Fruit fly (Drosophila melanogaster) whole organism, embryonic: Measurements from ENCODE around the gene kirre.

ENCODE experiments used
- ATbp ChIP-seq: fragments of 200-800 bp; sonication (Bioruptor generic); optimal IDR thresholded peaks from 2 replicates; lab custom pipeline; 2017; ENCODE audit warnings: missing biosample characterization, mild to moderate bottlenecking, missing genetic modification characterization, missing genetic modification reagents
- Asciz ChIP-seq: fragments of 200-800 bp; sonication (Bioruptor generic); optimal IDR thresholded peaks from 2 replicates; lab custom pipeline; 2017; ENCODE audit warnings: missing biosample characterization, mild to moderate bottlenecking, missing genetic modification characterization, missing genetic modification reagents
- Atf-2 ChIP-seq: fragments of 200-800 bp; sonication (Bioruptor generic); optimal IDR thresholded peaks from 2 replicates; lab custom pipeline; 2016; ENCODE audit warnings: missing biosample characterization, missing genetic modification characterization
- CG10321 ChIP-seq: fragments of 200-800 bp; sonication (Bioruptor generic); IDR thresholded peaks from 2 replicates; pipeline ENCODE4 v1.3.6; 2022; ENCODE audit warnings: missing biosample characterization, missing genetic modification characterization
- CG11085 ChIP-seq: fragments of 200-800 bp; sonication (Bioruptor generic); IDR thresholded peaks from 2 replicates; pipeline ENCODE4 v1.3.6; 2022; ENCODE audit warnings: missing biosample characterization, missing genetic modification characterization
- CG11560 ChIP-seq: fragments of 200-800 bp; sonication (Bioruptor generic); IDR thresholded peaks from 3 replicates; pipeline ENCODE4 v1.3.6; 2022; ENCODE audit warnings: missing biosample characterization, missing genetic modification characterization
- CG12219 ChIP-seq: fragments of 200-800 bp; sonication (Bioruptor generic); optimal IDR thresholded peaks from 3 replicates; lab custom pipeline; 2018; ENCODE audit warnings: missing biosample characterization, mild to moderate bottlenecking, missing genetic modification characterization
- CG12769 ChIP-seq: fragments of 200-800 bp; sonication (Bioruptor generic); optimal IDR thresholded peaks from 2 replicates; lab custom pipeline; 2019; ENCODE audit warnings: missing biosample characterization, mild to moderate bottlenecking, missing genetic modification characterization, moderate library complexity
- CG14050 ChIP-seq: fragments of 200-800 bp; sonication (Bioruptor generic); IDR thresholded peaks from 3 replicates; pipeline ENCODE4 v1.3.6; 2022; ENCODE audit warnings: missing biosample characterization, missing genetic modification characterization
- CG14667 ChIP-seq: fragments of 200-800 bp; sonication (Bioruptor generic); IDR thresholded peaks from 2 replicates; pipeline ENCODE4 v1.3.6; 2022; ENCODE audit warnings: missing biosample characterization, missing genetic modification characterization
- CG16815 ChIP-seq: fragments of 200-800 bp; sonication (Bioruptor generic); optimal IDR thresholded peaks from 3 replicates; lab custom pipeline; 2017; ENCODE audit warnings: missing biosample characterization, mild to moderate bottlenecking, missing genetic modification characterization
- CG17802 ChIP-seq: fragments of 200-800 bp; sonication (Bioruptor generic); optimal IDR thresholded peaks from 2 replicates; lab custom pipeline; 2018; ENCODE audit warnings: missing biosample characterization, mild to moderate bottlenecking, missing genetic modification characterization, moderate library complexity
- CG18262 ChIP-seq: fragments of 200-800 bp; optimal IDR thresholded peaks from 3 replicates; lab custom pipeline; 2019; ENCODE audit warnings: missing biosample characterization, mild to moderate bottlenecking, missing genetic modification characterization, moderate library complexity
- CG3281 ChIP-seq: fragments of 200-800 bp; sonication (Bioruptor generic); optimal IDR thresholded peaks from 3 replicates; lab custom pipeline; 2017; ENCODE audit warnings: missing biosample characterization, mild to moderate bottlenecking, missing genetic modification characterization
- CG33557 ChIP-seq: fragments of 200-800 bp; sonication (Bioruptor generic); optimal IDR thresholded peaks from 2 replicates; lab custom pipeline; 2019; ENCODE audit warnings: missing biosample characterization, mild to moderate bottlenecking, missing genetic modification characterization, moderate library complexity
- CG5953 ChIP-seq: fragments of 200-800 bp; sonication (Bioruptor generic); IDR thresholded peaks from 2 replicates; pipeline ENCODE4 v1.3.6; 2022; ENCODE audit warnings: missing biosample characterization, missing genetic modification characterization
- CG6689 ChIP-seq: fragments of 200-800 bp; sonication (Bioruptor generic); IDR thresholded peaks from 2 replicates; pipeline ENCODE4 v1.3.6; 2022; ENCODE audit warnings: missing biosample characterization, missing genetic modification characterization
- CG6765 ChIP-seq: fragments of 200-800 bp; sonication (Bioruptor generic); optimal IDR thresholded peaks from 3 replicates; lab custom pipeline; 2017; ENCODE audit warnings: missing biosample characterization, mild to moderate bottlenecking, missing genetic modification characterization
- CG7987 ChIP-seq: fragments of 200-800 bp; sonication (Bioruptor generic); optimal IDR thresholded peaks from 2 replicates; lab custom pipeline; 2018; ENCODE audit warnings: missing biosample characterization, mild to moderate bottlenecking, missing genetic modification characterization, moderate library complexity
- CG8290 ChIP-seq, 3 experiments: fragments of 200-800 bp; sonication (Bioruptor generic); optimal IDR thresholded peaks; 2 replicates each; lab custom pipeline; 2016 to 2019; ENCODE audit warnings: missing biosample characterization in 3 of 3, missing genetic modification characterization in 3 of 3, mild to moderate bottlenecking in 2 of 3, moderate library complexity in 1 of 3
- CG8388 ChIP-seq: fragments of 200-800 bp; sonication (Bioruptor generic); optimal IDR thresholded peaks from 2 replicates; lab custom pipeline; 2019; ENCODE audit warnings: missing biosample characterization, mild to moderate bottlenecking, missing genetic modification characterization, moderate library complexity
- CG9215 ChIP-seq: fragments of 200-800 bp; sonication (Bioruptor generic); IDR thresholded peaks from 2 replicates; pipeline ENCODE4 v1.3.6; 2022; ENCODE audit warnings: missing biosample characterization, missing genetic modification characterization
- CG9609 ChIP-seq: fragments of 200-800 bp; sonication (Bioruptor generic); optimal IDR thresholded peaks from 3 replicates; lab custom pipeline; 2016; ENCODE audit warnings: missing biosample characterization, missing genetic modification characterization
- CG9932 ChIP-seq: fragments of 200-800 bp; sonication (Bioruptor generic); IDR thresholded peaks from 2 replicates; pipeline ENCODE4 v1.3.6; 2022; ENCODE audit warnings: missing biosample characterization, missing genetic modification characterization
- CHES-1-like ChIP-seq: fragments of 200-800 bp; sonication (Bioruptor generic); optimal IDR thresholded peaks from 2 replicates; lab custom pipeline; 2016; ENCODE audit warnings: missing biosample characterization, missing genetic modification characterization
- CoRest ChIP-seq: fragments of 200-800 bp; sonication (Bioruptor generic); optimal IDR thresholded peaks from 3 replicates; lab custom pipeline; 2018; ENCODE audit warnings: missing biosample characterization, mild to moderate bottlenecking, missing genetic modification characterization, moderate library complexity
- Dbx ChIP-seq: fragments of 200-800 bp; sonication (Bioruptor generic); IDR thresholded peaks from 3 replicates; pipeline ENCODE4 v1.3.6; 2022; ENCODE audit warnings: missing biosample characterization, missing genetic modification characterization
- Dref ChIP-seq: fragments of 200-800 bp; sonication (Bioruptor generic); IDR thresholded peaks from 2 replicates; pipeline ENCODE4 v1.3.6; 2022; ENCODE audit warnings: missing biosample characterization, missing genetic modification characterization
- E2f1 ChIP-seq: fragments of 200-800 bp; sonication (Bioruptor generic); IDR thresholded peaks from 2 replicates; pipeline ENCODE4 v1.3.6; 2022; ENCODE audit warnings: missing biosample characterization, missing genetic modification characterization
- Fer3 ChIP-seq: fragments of 200-800 bp; sonication (Bioruptor generic); optimal IDR thresholded peaks from 2 replicates; lab custom pipeline; 2018; ENCODE audit warnings: missing biosample characterization, mild to moderate bottlenecking, missing genetic modification characterization, moderate library complexity
- HLHmδ ChIP-seq: fragments of 200-800 bp; sonication (Bioruptor generic); optimal IDR thresholded peaks from 2 replicates; lab custom pipeline; 2018; ENCODE audit warnings: missing biosample characterization, mild to moderate bottlenecking, missing genetic modification characterization, moderate library complexity
- Hr78 ChIP-seq, 2 experiments: fragments of 200-800 bp in 1 of 2; fragments of >200 bp in 1 of 2; sonication (Bioruptor generic) in 1 of 2; optimal IDR thresholded peaks; 2 replicates each; lab custom pipeline; 2017 to 2019; ENCODE audit warnings: missing biosample characterization in 2 of 2, missing genetic modification characterization in 2 of 2, mild to moderate bottlenecking in 1 of 2, moderate library complexity in 1 of 2
- Jarid2 ChIP-seq: fragments of 200-800 bp; sonication (Bioruptor generic); optimal IDR thresholded peaks from 3 replicates; lab custom pipeline; 2017; ENCODE audit warnings: mild to moderate bottlenecking, missing biosample characterization, missing genetic modification reagents, missing genetic modification characterization
- Mes4 ChIP-seq: fragments of 200-800 bp; sonication (Bioruptor generic); optimal IDR thresholded peaks from 2 replicates; lab custom pipeline; 2016; ENCODE audit warnings: missing biosample characterization, missing genetic modification characterization
- NK7.1 ChIP-seq: fragments of 200-800 bp; sonication (Bioruptor generic); optimal IDR thresholded peaks from 3 replicates; lab custom pipeline; 2016; ENCODE audit warnings: missing biosample characterization, missing genetic modification characterization
- Rfx ChIP-seq: fragments of 200-800 bp; sonication (Bioruptor generic); IDR thresholded peaks from 2 replicates; pipeline ENCODE4 v1.3.6; 2022; ENCODE audit warnings: missing biosample characterization, missing genetic modification characterization
- Rx ChIP-seq: fragments of 200-800 bp; sonication (Bioruptor generic); IDR thresholded peaks from 2 replicates; pipeline ENCODE4 v1.3.6; 2022; ENCODE audit warnings: missing biosample characterization, missing genetic modification characterization
- Six4 ChIP-seq: fragments of 200-800 bp; sonication (Bioruptor generic); optimal IDR thresholded peaks from 2 replicates; lab custom pipeline; 2016; ENCODE audit warnings: missing biosample characterization, missing genetic modification characterization
- Sry-δ ChIP-seq: fragments of 200-800 bp; sonication (Bioruptor generic); optimal IDR thresholded peaks from 2 replicates; lab custom pipeline; 2016; ENCODE audit warnings: missing biosample characterization, missing genetic modification characterization
- abd-A ChIP-seq: fragments of 200-800 bp; sonication (Bioruptor generic); optimal IDR thresholded peaks from 3 replicates; lab custom pipeline; 2019; ENCODE audit warnings: missing biosample characterization, mild to moderate bottlenecking, missing genetic modification characterization, moderate library complexity
- aop ChIP-seq: fragments of 200-800 bp; sonication (Bioruptor generic); IDR thresholded peaks from 2 replicates; pipeline ENCODE4 v1.3.6; 2022; ENCODE audit warnings: missing biosample characterization, missing genetic modification characterization
- dati ChIP-seq: fragments of 200-800 bp; sonication (Bioruptor generic); IDR thresholded peaks from 2 replicates; pipeline ENCODE4 v1.3.6; 2022; ENCODE audit warnings: missing biosample characterization, missing genetic modification characterization
- hbn ChIP-seq: fragments of 200-800 bp; sonication (Bioruptor generic); IDR thresholded peaks from 2 replicates; pipeline ENCODE4 v1.3.6; 2022; ENCODE audit warnings: missing biosample characterization, missing genetic modification characterization; ENCODE audit not compliant: partially characterized antibody
- odd ChIP-seq: fragments of 200-800 bp; sonication (Bioruptor generic); optimal IDR thresholded peaks from 2 replicates; lab custom pipeline; 2017; ENCODE audit warnings: missing biosample characterization, mild to moderate bottlenecking, missing genetic modification characterization
- onecut ChIP-seq: fragments of 200-800 bp; sonication (Bioruptor generic); IDR thresholded peaks from 2 replicates; pipeline ENCODE4 v1.3.6; 2022; ENCODE audit warnings: missing biosample characterization, missing genetic modification characterization
- rib ChIP-seq: fragments of 200-800 bp; sonication (Bioruptor generic); IDR thresholded peaks from 2 replicates; pipeline ENCODE4 v1.3.6; 2022; ENCODE audit warnings: missing biosample characterization, missing genetic modification characterization
- sd ChIP-seq: fragments of 200-800 bp; sonication (Bioruptor generic); optimal IDR thresholded peaks from 3 replicates; lab custom pipeline; 2018; ENCODE audit warnings: missing biosample characterization, mild to moderate bottlenecking, missing genetic modification characterization, moderate library complexity
- slp2 ChIP-seq: fragments of 200-800 bp; sonication (Bioruptor generic); optimal IDR thresholded peaks from 2 replicates; lab custom pipeline; 2016; ENCODE audit warnings: missing biosample characterization, missing genetic modification characterization
- sna ChIP-seq: fragments of 200-800 bp; sonication (Bioruptor generic); IDR thresholded peaks from 2 replicates; pipeline ENCODE4 v1.3.6; 2022; ENCODE audit warnings: missing biosample characterization, missing genetic modification characterization; ENCODE audit not compliant: partially characterized antibody
- wek ChIP-seq: fragments of 200-800 bp; sonication (Bioruptor generic); optimal IDR thresholded peaks from 3 replicates; lab custom pipeline; 2018; ENCODE audit warnings: missing biosample characterization, mild to moderate bottlenecking, missing genetic modification characterization, moderate library complexity

kirre gene

dm6 chrX:2703693-2704092, 36.5 kb upstream of the kirre start, which contains the start of gene Ugalt (continued):
- TF ChIP-seq Sry-δ (GFP tag; lab: Kevin White, UChicago) (peak; percentile 94), sd (tag; lab: Kevin White, UChicago) (peak; percentile 99), CG33557 (GFP tag; lab: Kevin White, UChicago) (peak; percentile 99), aop (GFP tag; lab: Robert Waterston, UW) (peak; percentile 100), CG9932 (GFP tag; lab: Robert Waterston, UW) (peak; percentile 100), Mes4 (GFP tag; lab: Kevin White, UChicago) (peak; percentile 100), CG11560 (tag; lab: Robert Waterston, UW) (peak; percentile 98), CG12219 (peak; percentile 100), CG10321 (GFP tag; lab: Robert Waterston, UW) (peak; percentile 94), HLHmδ (GFP tag; lab: Kevin White, UChicago) (peak; percentile 98), CG9609 (GFP tag; lab: Kevin White, UChicago) (peak; percentile 100), Rx (GFP tag; lab: Robert Waterston, UW) (peak; percentile 100), CoRest (tag; lab: Kevin White, UChicago) (peak; percentile 100), Six4 (GFP tag; lab: Kevin White, UChicago) (peak; percentile 100), Asciz (GFP tag; lab: Kevin White, UChicago) (peak; percentile 100), abd-A (peak; percentile 100), NK7.1 (GFP tag; lab: Kevin White, UChicago) (peak; percentile 100), dati (GFP tag; lab: Robert Waterston, UW) (peak; percentile 100), Rfx (peak; percentile 100), wek (peak; percentile 100), Atf-2 (peak; percentile 100), hbn (no peak), onecut (GFP tag; lab: Robert Waterston, UW) (peak; percentile 100), CG18262 (tag; lab: Kevin White, UChicago) (peak; percentile 100), CG12769 (tag; lab: Kevin White, UChicago) (peak; percentile 100), CG14667 (GFP tag; lab: Robert Waterston, UW) (peak; percentile 100), CG8388 (peak; percentile 100), CG11085 (GFP tag; lab: Robert Waterston, UW) (peak; percentile 100), Jarid2 (GFP tag; lab: Kevin White, UChicago) (peak; percentile 100), Dref (peak; percentile 70), Dbx (GFP tag; lab: Robert Waterston, UW) (peak; percentile 100), CG3281 (GFP tag; lab: Kevin White, UChicago) (peak; percentile 100), CG7987 (peak; percentile 100), CG9215 (peak; percentile 100), CG14050 (GFP tag; lab: Robert Waterston, UW) (peak; percentile 100), slp2 (GFP tag; lab: Kevin White, UChicago) (peak; percentile 100), CHES-1-like (GFP tag; lab: Kevin White, UChicago) (peak; percentile 100), rib (GFP tag; lab: Robert Waterston, UW) (peak; percentile 100), Hr78 (GFP tag; optimal IDR thresholded peaks at IDR 0.05; lab: Kevin White, UChicago) (peak in 1 of 2 experiments; percentile 99), ATbp (GFP tag; lab: Kevin White, UChicago) (peak; percentile 100), CG6689 (GFP tag; lab: Robert Waterston, UW) (peak; percentile 100), CG16815 (GFP tag; lab: Kevin White, UChicago) (peak; percentile 100), Fer3 (peak; percentile 100), CG6765 (peak; percentile 100), odd (GFP tag; lab: Kevin White, UChicago) (peak; percentile 100), CG17802 (tag; lab: Kevin White, UChicago) (peak; percentile 97), E2f1 (peak; percentile 100), CG8290 (GFP tag; optimal IDR thresholded peaks at IDR 0.05; lab: Kevin White, UChicago) (peak; percentile 100), CG8290 (tag; optimal IDR thresholded peaks at IDR 0.05; lab: Kevin White, UChicago) (peak; percentile 98 to 100), sna (no peak), CG5953 (peak; percentile 100)
